Worm (Caenorhabditis elegans) whole organism, L1 larva: ENCODE data around the gene ZC449.5.
A peak's percentile ranks its signal among the peaks of the same experiment; 100 is the strongest.

Source experiments
- aly-2 ChIP-seq: fragments of 150-350 bp; optimal IDR thresholded peaks from 2 replicates; lab custom pipeline; 2014; ENCODE audit warnings: missing biosample characterization, missing genetic modification characterization
- ceh-8 ChIP-seq: fragments of 200-800 bp; sonication (Bioruptor generic); optimal IDR thresholded peaks from 2 replicates; lab custom pipeline; 2018; ENCODE audit warnings: mild to moderate bottlenecking, missing genetic modification characterization, moderate library complexity, missing compliant biosample characterization
- ces-1 ChIP-seq: fragments of 150-350 bp; optimal IDR thresholded peaks from 2 replicates; lab custom pipeline; 2014; ENCODE audit warnings: missing biosample characterization, missing genetic modification reagents, missing genetic modification characterization
- dsc-1 ChIP-seq: sonication (generic microtip); optimal IDR thresholded peaks from 2 replicates; lab custom pipeline; 2016; ENCODE audit warnings: mild to moderate bottlenecking, missing genetic modification characterization, missing compliant biosample characterization
- efl-1 ChIP-seq, 4 experiments: fragments of 150-350 bp; optimal IDR thresholded peaks in 3 of 4; peaks in 1 of 4; 1 replicate in 1 of 4; 2 replicates in 3 of 4; lab custom pipeline; 2014; ENCODE audit warnings: missing biosample characterization in 2 of 4, missing genetic modification characterization in 2 of 4, missing genetic modification reagents in 2 of 4
- egl-13 ChIP-seq: sonication (generic microtip); optimal IDR thresholded peaks from 2 replicates; lab custom pipeline; 2016; ENCODE audit warnings: missing genotype, missing genetic modification reagents, missing genetic modification characterization, missing compliant biosample characterization
- fkh-10 ChIP-seq: sonication (generic microtip); optimal IDR thresholded peaks from 2 replicates; lab custom pipeline; 2017; ENCODE audit warnings: missing biosample characterization, missing genetic modification reagents, missing genetic modification characterization
- fkh-8 ChIP-seq: sonication (generic microtip); optimal IDR thresholded peaks from 2 replicates; lab custom pipeline; 2016; ENCODE audit warnings: mild to moderate bottlenecking, missing genetic modification characterization, missing compliant biosample characterization
- hlh-4 ChIP-seq: sonication (generic microtip); optimal IDR thresholded peaks from 2 replicates; lab custom pipeline; 2016; ENCODE audit warnings: mild to moderate bottlenecking, missing genetic modification characterization, missing compliant biosample characterization
- isw-1 ChIP-seq: fragments of 200-800 bp; sonication (Bioruptor generic); IDR thresholded peaks from 2 replicates; pipeline ENCODE4 v1.3.6; 2022; ENCODE audit warnings: missing genetic modification characterization, missing compliant biosample characterization
- lin-14 ChIP-seq: fragments of 200-800 bp; sonication (Bioruptor generic); optimal IDR thresholded peaks from 2 replicates; lab custom pipeline; 2018; ENCODE audit warnings: mild to moderate bottlenecking, missing genetic modification characterization, moderate library complexity, missing compliant biosample characterization
- lin-15B ChIP-seq: fragments of 150-350 bp; sonication (generic microtip); optimal IDR thresholded peaks from 3 replicates; lab custom pipeline; 2014; ENCODE audit warnings: missing biosample characterization, missing genetic modification characterization
- lsy-2 ChIP-seq, 2 experiments: fragments of 150-350 bp; optimal IDR thresholded peaks; 2 replicates each; lab custom pipeline; 2014; ENCODE audit warnings: missing biosample characterization in 2 of 2, missing genetic modification characterization in 2 of 2
- mep-1 ChIP-seq: fragments of 150-350 bp; optimal IDR thresholded peaks from 2 replicates; lab custom pipeline; 2014; ENCODE audit warnings: missing biosample characterization, missing genetic modification characterization
- nhr-11 ChIP-seq: fragments of 150-350 bp; optimal IDR thresholded peaks from 2 replicates; lab custom pipeline; 2014; ENCODE audit warnings: missing biosample characterization, missing genetic modification characterization
- nhr-19 ChIP-seq: fragments of 200-800 bp; sonication (Bioruptor generic); conservative IDR thresholded peaks from 2 replicates; pipeline ENCODE4 v1.3.6; 2022; ENCODE audit warnings: missing genetic modification characterization, missing compliant biosample characterization
- nhr-20 ChIP-seq: sonication (generic microtip); optimal IDR thresholded peaks from 2 replicates; lab custom pipeline; 2016; ENCODE audit warnings: mild to moderate bottlenecking, missing genetic modification characterization, missing compliant biosample characterization
- nhr-47 ChIP-seq: sonication (generic microtip); optimal IDR thresholded peaks from 2 replicates; lab custom pipeline; 2016; ENCODE audit warnings: mild to moderate bottlenecking, missing genetic modification characterization, moderate library complexity, missing compliant biosample characterization
- nhr-71 ChIP-seq: sonication (generic microtip); optimal IDR thresholded peaks from 2 replicates; lab custom pipeline; 2016; ENCODE audit warnings: mild to moderate bottlenecking, missing genetic modification characterization, moderate library complexity, missing compliant biosample characterization
- nhr-85 ChIP-seq: sonication (generic microtip); peaks from one replicate; lab custom pipeline; 2016; ENCODE audit warnings: missing genetic modification characterization, inconsistent platforms, missing compliant biosample characterization
- nhr-90 ChIP-seq: sonication (generic microtip); optimal IDR thresholded peaks from 2 replicates; lab custom pipeline; 2016; ENCODE audit warnings: mild to moderate bottlenecking, missing genetic modification characterization, missing compliant biosample characterization; ENCODE audit not compliant: poor library complexity
- pax-3 ChIP-seq: fragments of 200-800 bp; sonication (Bioruptor generic); optimal IDR thresholded peaks from 2 replicates; lab custom pipeline; 2018; ENCODE audit warnings: mild to moderate bottlenecking, missing genetic modification characterization, moderate library complexity, missing compliant biosample characterization
- skn-1 ChIP-seq: fragments of 150-350 bp; optimal IDR thresholded peaks from 2 replicates; lab custom pipeline; 2014; ENCODE audit warnings: missing biosample characterization, missing genetic modification characterization
- sup-37 ChIP-seq: fragments of 200-800 bp; sonication (Bioruptor generic); optimal IDR thresholded peaks from 2 replicates; lab custom pipeline; 2018; ENCODE audit warnings: mild to moderate bottlenecking, missing genetic modification characterization, missing compliant biosample characterization
- swsn-7 ChIP-seq: sonication (generic microtip); optimal IDR thresholded peaks from 2 replicates; lab custom pipeline; 2016; ENCODE audit warnings: missing genetic modification characterization, missing compliant biosample characterization
- tbx-2 ChIP-seq: sonication (generic microtip); optimal IDR thresholded peaks from 2 replicates; lab custom pipeline; 2016; ENCODE audit warnings: missing genetic modification characterization, missing compliant biosample characterization
- tlp-1 ChIP-seq: fragments of 150-350 bp; optimal IDR thresholded peaks from 2 replicates; lab custom pipeline; 2014; ENCODE audit warnings: missing biosample characterization, missing genetic modification characterization
- unc-130 ChIP-seq: fragments of 150-350 bp; optimal IDR thresholded peaks from 2 replicates; lab custom pipeline; 2017; ENCODE audit warnings: missing biosample characterization, missing genetic modification characterization, inconsistent platforms
- unc-86 ChIP-seq: sonication (generic microtip); optimal IDR thresholded peaks from 2 replicates; lab custom pipeline; 2016; ENCODE audit warnings: missing genetic modification characterization, missing compliant biosample characterization
- xbp-1 ChIP-seq: sonication (generic microtip); optimal IDR thresholded peaks from 2 replicates; lab custom pipeline; 2016; ENCODE audit warnings: missing genetic modification characterization, missing compliant biosample characterization
- zag-1 ChIP-seq: fragments of 150-350 bp; optimal IDR thresholded peaks from 2 replicates; lab custom pipeline; 2014; ENCODE audit warnings: missing biosample characterization, missing genetic modification characterization
- zip-4 ChIP-seq: fragments of 200-800 bp; sonication (Bioruptor generic); optimal IDR thresholded peaks from 2 replicates; lab custom pipeline; 2018; ENCODE audit warnings: mild to moderate bottlenecking, missing genetic modification characterization, moderate library complexity, missing compliant biosample characterization
- ztf-11 ChIP-seq, 2 experiments: sonication (generic microtip); optimal IDR thresholded peaks; 2 replicates each; lab custom pipeline; 2016 to 2017; ENCODE audit warnings: missing genetic modification characterization in 2 of 2, missing biosample characterization in 1 of 2, missing compliant biosample characterization in 1 of 2
- ztf-4 ChIP-seq: fragments of 150-350 bp; optimal IDR thresholded peaks from 2 replicates; lab custom pipeline; 2014; ENCODE audit warnings: missing biosample characterization, missing genetic modification characterization

Gene ZC449.5

ce11 chrX:5033868-5034267 is 3.7 kb downstream of the ZC449.5 start, which contains the start of gene ZC449.4:
Gene ZC449.4, minus strand, starts transcription at chrX:5033968.
- TF ChIP-seq xbp-1 (no peak), nhr-20 (no peak), fkh-10 (GFP tag; lab: Kevin White, UChicago) (no peak), nhr-19 (GFP tag; lab: Robert Waterston, UW) (no peak), efl-1 (optimal IDR thresholded peaks at IDR 0.05; lab: Kevin White, UChicago) (no peak), efl-1 (GFP tag; optimal IDR thresholded peaks at IDR 0.05 in 1 of 2; lab: Kevin White, UChicago) (no peak)

DNA sequence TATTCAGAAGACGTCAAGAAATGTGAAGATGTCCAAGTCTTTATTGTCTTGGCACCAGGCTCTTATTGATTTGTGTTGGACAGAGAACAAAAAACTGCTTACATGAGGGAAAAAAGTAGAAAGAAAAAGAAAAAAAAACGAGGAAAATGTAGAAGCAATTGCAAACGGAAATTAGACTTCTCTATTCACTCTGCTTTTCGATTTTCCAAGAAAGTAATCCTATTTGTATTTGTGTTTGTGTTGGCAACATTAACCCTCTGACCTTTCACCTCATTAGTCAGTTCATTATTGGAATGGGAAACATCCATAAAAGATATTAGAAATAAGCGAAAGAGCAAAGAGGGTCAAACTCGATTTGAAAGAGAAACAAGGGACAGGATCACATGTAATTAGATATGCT is 5.8 kb downstream of the ZC449.5 start:
- TF ChIP-seq pax-3 (no peak), lsy-2 (tag; optimal IDR thresholded peaks at IDR 0.05; lab: Kevin White, UChicago) (peak in 1 of 2 experiments; percentile 22), ceh-8 (no peak), ztf-4 (tag; lab: Kevin White, UChicago) (no peak), swsn-7 (tag; lab: Kevin White, UChicago) (peak; percentile 21), tlp-1 (tag; lab: Kevin White, UChicago) (no peak), fkh-10 (GFP tag; lab: Kevin White, UChicago) (peak; percentile 79), unc-86 (tag; lab: Kevin White, UChicago) (peak; percentile 68), zag-1 (tag; lab: Kevin White, UChicago) (peak; percentile 78), lin-15B (no peak), ces-1 (no peak), egl-13 (tag; lab: Kevin White, UChicago) (peak; percentile 55), nhr-71 (tag; lab: Kevin White, UChicago) (peak; percentile 59), lin-14 (GFP tag; lab: Kevin White, UChicago) (peak; percentile 81), nhr-90 (no peak), nhr-47 (tag; lab: Kevin White, UChicago) (peak; percentile 15), zip-4 (GFP tag; lab: Kevin White, UChicago) (no peak), isw-1 (GFP tag; lab: Robert Waterston, UW) (no peak), dsc-1 (peak; percentile 5), nhr-19 (GFP tag; lab: Robert Waterston, UW) (no peak)
- TF ChIP-seq, all 84 proteins: peak for 10

DNA sequence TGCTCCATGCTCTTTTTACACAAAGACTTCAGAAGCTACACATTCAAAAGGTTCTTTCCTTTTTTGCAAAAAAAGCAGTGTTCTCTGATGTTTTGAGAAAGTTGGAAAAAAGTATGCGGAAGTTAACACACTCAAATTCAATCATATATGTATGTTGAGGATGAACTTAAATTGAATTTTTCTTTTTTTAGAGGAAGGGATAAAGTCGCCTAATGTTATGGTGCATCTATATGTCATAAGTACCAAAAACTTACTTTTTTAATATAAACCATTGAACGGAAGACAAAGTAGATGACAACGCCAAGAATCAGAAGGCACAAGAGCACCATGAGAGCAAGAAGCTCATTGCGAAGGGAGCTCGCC is 9.0 kb downstream of the ZC449.5 start:
- TF ChIP-seq ztf-11 (tag; optimal IDR thresholded peaks at IDR 0.05; lab: Kevin White, UChicago) (no peak), lin-14 (GFP tag; lab: Kevin White, UChicago) (peak; percentile 33), hlh-4 (tag; lab: Kevin White, UChicago) (no peak), fkh-10 (GFP tag; lab: Kevin White, UChicago) (peak; percentile 71)

- no peak for TF ChIP-seq skn-1 (tag; lab: Kevin White, UChicago)
- peak; percentile 61 for TF ChIP-seq nhr-85 (tag; lab: Kevin White, UChicago)
- peak; percentile 20 for TF ChIP-seq fkh-10 (GFP tag; lab: Kevin White, UChicago)
- TF ChIP-seq mep-1 (tag; lab: Kevin White, UChicago), result no peak
- TF ChIP-seq unc-130, result no peak
- TF ChIP-seq tbx-2 (tag; lab: Kevin White, UChicago), result no peak
- TF ChIP-seq sup-37 (GFP tag; lab: Kevin White, UChicago), result no peak
- no peak for TF ChIP-seq nhr-90
- no peak for TF ChIP-seq fkh-8 (tag; lab: Kevin White, UChicago)
- TF ChIP-seq nhr-11, result no peak
- no peak for TF ChIP-seq nhr-71 (tag; lab: Kevin White, UChicago)
Measured at ce11 chrX:5027923-5028592, 9.5 kb downstream of the ZC449.5 start.

ce11 chrX:5026461-5026860 is 11.1 kb downstream of the ZC449.5 start:
- TF ChIP-seq lin-14 (GFP tag; lab: Kevin White, UChicago) (peak; percentile 36), aly-2 (tag; lab: Kevin White, UChicago) (no peak)
